Fruit fly (Drosophila melanogaster) whole organism, prepupa: ENCODE measurements around the gene CG14441.

Source experiments
- Blimp-1 ChIP-seq: fragments of 200-800 bp; sonication (Bioruptor generic); optimal IDR thresholded peaks from 3 replicates; lab custom pipeline; 2017; ENCODE audit warnings: missing biosample characterization, missing genetic modification characterization, mild to moderate bottlenecking, moderate library complexity, missing genetic modification reagents
- CG10631 ChIP-seq: fragments of 200-800 bp; sonication (Bioruptor generic); optimal IDR thresholded peaks from 2 replicates; lab custom pipeline; 2016; ENCODE audit warnings: missing biosample characterization, missing genetic modification characterization
- CG10669 ChIP-seq: fragments of 200-800 bp; sonication (Bioruptor generic); optimal IDR thresholded peaks from 3 replicates; lab custom pipeline; 2018; ENCODE audit warnings: missing biosample characterization, mild to moderate bottlenecking, missing genetic modification characterization, moderate library complexity
- CG11294 ChIP-seq: fragments of 200-800 bp; sonication (Bioruptor generic); IDR thresholded peaks from 2 replicates; pipeline ENCODE4 v1.3.6; 2022; ENCODE audit warnings: missing biosample characterization, missing genetic modification characterization
- CG11902 ChIP-seq: fragments of 200-800 bp; sonication (Bioruptor generic); optimal IDR thresholded peaks from 3 replicates; lab custom pipeline; 2016; ENCODE audit warnings: missing biosample characterization, missing genetic modification characterization
- CG15336 ChIP-seq: fragments of 200-800 bp; sonication (Bioruptor generic); IDR thresholded peaks from 2 replicates; pipeline ENCODE4 v1.3.6; 2022; ENCODE audit warnings: missing biosample characterization, missing genetic modification characterization
- CG1621 ChIP-seq: fragments of 200-800 bp; sonication (Bioruptor generic); optimal IDR thresholded peaks from 3 replicates; lab custom pipeline; 2018; ENCODE audit warnings: missing biosample characterization, mild to moderate bottlenecking, missing genetic modification characterization
- CG3032 ChIP-seq: fragments of 200-800 bp; optimal IDR thresholded peaks from 2 replicates; lab custom pipeline; 2019; ENCODE audit warnings: missing biosample characterization, mild to moderate bottlenecking, missing genetic modification characterization, moderate library complexity
- CG32006 ChIP-seq: fragments of 200-800 bp; sonication (Bioruptor generic); optimal IDR thresholded peaks from 3 replicates; lab custom pipeline; 2017; ENCODE audit warnings: missing biosample characterization, mild to moderate bottlenecking, missing genetic modification characterization
- CG34406 ChIP-seq: fragments of 200-800 bp; sonication (Bioruptor generic); optimal IDR thresholded peaks from 3 replicates; lab custom pipeline; 2016; ENCODE audit warnings: missing biosample characterization, missing genetic modification characterization
- CG3919 ChIP-seq: fragments of 200-800 bp; sonication (Bioruptor generic); optimal IDR thresholded peaks from 3 replicates; lab custom pipeline; 2016; ENCODE audit warnings: missing biosample characterization, missing genetic modification characterization
- CG4318 ChIP-seq: fragments of 200-800 bp; sonication (Bioruptor generic); optimal IDR thresholded peaks from 3 replicates; lab custom pipeline; 2017; ENCODE audit warnings: missing biosample characterization, mild to moderate bottlenecking, missing genetic modification characterization
- CG6163 ChIP-seq: fragments of 200-800 bp; sonication (Bioruptor generic); IDR thresholded peaks from 3 replicates; pipeline ENCODE4 v1.3.6; 2022; ENCODE audit warnings: missing biosample characterization, missing genetic modification characterization
- CG6276 ChIP-seq: fragments of 200-800 bp; sonication (Bioruptor generic); optimal IDR thresholded peaks from 2 replicates; lab custom pipeline; 2017; ENCODE audit warnings: missing biosample characterization, mild to moderate bottlenecking, missing genetic modification characterization
- CG6792 ChIP-seq: fragments of 200-800 bp; sonication (Bioruptor generic); optimal IDR thresholded peaks from 3 replicates; lab custom pipeline; 2016; ENCODE audit warnings: missing biosample characterization, missing genetic modification characterization
- CG6808 ChIP-seq: fragments of 200-800 bp; sonication (Bioruptor generic); optimal IDR thresholded peaks from 3 replicates; lab custom pipeline; 2017; ENCODE audit warnings: missing biosample characterization, missing genetic modification characterization, mild to moderate bottlenecking, moderate library complexity, missing genetic modification reagents
- CG6854 ChIP-seq: fragments of 200-800 bp; sonication (Bioruptor generic); optimal IDR thresholded peaks from 2 replicates; lab custom pipeline; 2017; ENCODE audit warnings: missing biosample characterization, mild to moderate bottlenecking, missing genetic modification characterization
- CG7368 ChIP-seq: fragments of 200-800 bp; sonication (Bioruptor generic); optimal IDR thresholded peaks from 3 replicates; lab custom pipeline; 2016; ENCODE audit warnings: missing biosample characterization, missing genetic modification characterization
- CG8119 ChIP-seq: fragments of 200-800 bp; sonication (Bioruptor generic); IDR thresholded peaks from 3 replicates; pipeline ENCODE4 v1.3.6; 2022; ENCODE audit warnings: missing biosample characterization, missing genetic modification characterization
- CG8319 ChIP-seq: fragments of 200-800 bp; sonication (Bioruptor generic); optimal IDR thresholded peaks from 3 replicates; lab custom pipeline; 2016; ENCODE audit warnings: missing biosample characterization, missing genetic modification characterization
- CG8632 ChIP-seq: fragments of 200-800 bp; sonication (Bioruptor generic); optimal IDR thresholded peaks from 3 replicates; lab custom pipeline; 2016; ENCODE audit warnings: missing biosample characterization, missing genetic modification characterization
- Eip75B ChIP-seq: fragments of 200-800 bp; sonication (Bioruptor generic); optimal IDR thresholded peaks from 3 replicates; lab custom pipeline; 2016; ENCODE audit warnings: missing biosample characterization, missing genetic modification characterization
- Eip78C ChIP-seq: fragments of 200-800 bp; sonication (Bioruptor generic); peaks from one replicate; lab custom pipeline; 2016; ENCODE audit warnings: missing biosample characterization, missing genetic modification characterization
- Eip93F ChIP-seq: fragments of 200-800 bp; sonication (Bioruptor generic); optimal IDR thresholded peaks from 2 replicates; lab custom pipeline; 2016; ENCODE audit warnings: missing biosample characterization, mild to moderate bottlenecking, missing genetic modification characterization
- Ets21C ChIP-seq: fragments of 200-800 bp; sonication (Bioruptor generic); optimal IDR thresholded peaks from 3 replicates; lab custom pipeline; 2016; ENCODE audit warnings: missing biosample characterization, missing genetic modification characterization
- Ets96B ChIP-seq: fragments of 200-800 bp; optimal IDR thresholded peaks from 2 replicates; lab custom pipeline; 2019; ENCODE audit warnings: missing biosample characterization, mild to moderate bottlenecking, missing genetic modification characterization, moderate library complexity
- Gug ChIP-seq: fragments of 200-800 bp; sonication (Bioruptor generic); IDR thresholded peaks from 2 replicates; pipeline ENCODE4 v1.3.6; 2022; ENCODE audit warnings: missing biosample characterization, missing genetic modification characterization
- Hr38 ChIP-seq: sonication (Bioruptor generic); optimal IDR thresholded peaks from 2 replicates; lab custom pipeline; 2016; ENCODE audit warnings: missing biosample characterization, missing genetic modification characterization
- Hr39 ChIP-seq: fragments of 200-800 bp; sonication (Bioruptor generic); optimal IDR thresholded peaks from 2 replicates; lab custom pipeline; 2016; ENCODE audit warnings: missing biosample characterization, missing genetic modification characterization
- Hr4 ChIP-seq: fragments of 200-800 bp; sonication (Bioruptor generic); optimal IDR thresholded peaks from 3 replicates; lab custom pipeline; 2016; ENCODE audit warnings: missing biosample characterization, missing genetic modification characterization
- Met ChIP-seq: fragments of 200-800 bp; sonication (Bioruptor generic); optimal IDR thresholded peaks from 3 replicates; lab custom pipeline; 2016; ENCODE audit warnings: missing biosample characterization, missing genetic modification characterization
- OdsH ChIP-seq: fragments of 200-800 bp; sonication (Bioruptor generic); optimal IDR thresholded peaks from 3 replicates; lab custom pipeline; 2016; ENCODE audit warnings: missing biosample characterization, missing genetic modification characterization
- Smox ChIP-seq: fragments of 200-800 bp; sonication (Bioruptor generic); optimal IDR thresholded peaks from 3 replicates; lab custom pipeline; 2016; ENCODE audit warnings: missing biosample characterization, missing genetic modification characterization
- Sox102F ChIP-seq: fragments of 200-800 bp; sonication (Bioruptor generic); optimal IDR thresholded peaks from 2 replicates; lab custom pipeline; 2016; ENCODE audit warnings: missing biosample characterization, mild to moderate bottlenecking, missing genetic modification characterization
- Sox14 ChIP-seq: fragments of 200-800 bp; sonication (Bioruptor generic); optimal IDR thresholded peaks from 3 replicates; lab custom pipeline; 2016; ENCODE audit warnings: missing biosample characterization, missing genetic modification characterization
- Sox15 ChIP-seq: fragments of 200-800 bp; sonication (Bioruptor generic); optimal IDR thresholded peaks from 3 replicates; lab custom pipeline; 2016; ENCODE audit warnings: missing biosample characterization, missing genetic modification characterization
- achi ChIP-seq: fragments of 200-800 bp; sonication (Bioruptor generic); optimal IDR thresholded peaks from 3 replicates; lab custom pipeline; 2016; ENCODE audit warnings: missing biosample characterization, missing genetic modification characterization
- acj6 ChIP-seq: fragments of 200-800 bp; sonication (Bioruptor generic); optimal IDR thresholded peaks from 3 replicates; lab custom pipeline; 2016; ENCODE audit warnings: missing biosample characterization, missing genetic modification characterization
- cyc ChIP-seq: fragments of 200-800 bp; sonication (Bioruptor generic); optimal IDR thresholded peaks from 3 replicates; lab custom pipeline; 2016; ENCODE audit warnings: missing biosample characterization, missing genetic modification characterization
- dac ChIP-seq: fragments of 200-800 bp; sonication (Bioruptor generic); optimal IDR thresholded peaks from 2 replicates; lab custom pipeline; 2017; ENCODE audit warnings: missing biosample characterization, mild to moderate bottlenecking, missing genetic modification characterization
- dsx ChIP-seq: fragments of 200-800 bp; optimal IDR thresholded peaks from 3 replicates; lab custom pipeline; 2019; ENCODE audit warnings: missing biosample characterization, mild to moderate bottlenecking, missing genetic modification characterization, moderate library complexity; ENCODE audit not compliant: poor library complexity, severe bottlenecking
- fd59A ChIP-seq: fragments of 200-800 bp; sonication (Bioruptor generic); optimal IDR thresholded peaks from 2 replicates; lab custom pipeline; 2017; ENCODE audit warnings: missing biosample characterization, mild to moderate bottlenecking, missing genetic modification characterization, missing genetic modification reagents
- fd85E ChIP-seq: fragments of 200-800 bp; sonication (Bioruptor generic); optimal IDR thresholded peaks from 3 replicates; lab custom pipeline; 2016; ENCODE audit warnings: missing biosample characterization, missing genetic modification characterization
- fkh ChIP-seq: fragments of 200-800 bp; sonication (Bioruptor generic); optimal IDR thresholded peaks from 3 replicates; lab custom pipeline; 2017; ENCODE audit warnings: missing biosample characterization, mild to moderate bottlenecking, missing genetic modification characterization, moderate library complexity
- lz ChIP-seq: fragments of 200-800 bp; sonication (Bioruptor generic); optimal IDR thresholded peaks from 3 replicates; lab custom pipeline; 2016; ENCODE audit warnings: missing biosample characterization, missing genetic modification characterization
- net ChIP-seq: fragments of 200-800 bp; sonication (Bioruptor generic); optimal IDR thresholded peaks from 3 replicates; lab custom pipeline; 2016; ENCODE audit warnings: missing biosample characterization, missing genetic modification characterization
- pdm3 ChIP-seq: fragments of 200-800 bp; sonication (Bioruptor generic); optimal IDR thresholded peaks from 3 replicates; lab custom pipeline; 2016; ENCODE audit warnings: missing biosample characterization, missing genetic modification characterization
- spab ChIP-seq: fragments of 200-800 bp; sonication (Bioruptor generic); optimal IDR thresholded peaks from 2 replicates; lab custom pipeline; 2017; ENCODE audit warnings: missing biosample characterization, mild to moderate bottlenecking, missing genetic modification characterization, missing genetic modification reagents
- ss ChIP-seq, 2 experiments: fragments of 200-800 bp; sonication (Bioruptor generic); optimal IDR thresholded peaks; 2 replicates in 1 of 2; 3 replicates in 1 of 2; lab custom pipeline; 2017 to 2018; ENCODE audit warnings: mild to moderate bottlenecking in 2 of 2, missing biosample characterization in 2 of 2, missing genetic modification characterization in 2 of 2, moderate library complexity in 1 of 2
- topi ChIP-seq: fragments of 200-800 bp; sonication (Bioruptor generic); optimal IDR thresholded peaks from 3 replicates; lab custom pipeline; 2016; ENCODE audit warnings: missing biosample characterization, missing genetic modification characterization
- vri ChIP-seq: fragments of 200-800 bp; sonication (Bioruptor generic); optimal IDR thresholded peaks from 3 replicates; lab custom pipeline; 2016; ENCODE audit warnings: missing biosample characterization, mild to moderate bottlenecking, missing genetic modification characterization

The CG14441 gene

DNA sequence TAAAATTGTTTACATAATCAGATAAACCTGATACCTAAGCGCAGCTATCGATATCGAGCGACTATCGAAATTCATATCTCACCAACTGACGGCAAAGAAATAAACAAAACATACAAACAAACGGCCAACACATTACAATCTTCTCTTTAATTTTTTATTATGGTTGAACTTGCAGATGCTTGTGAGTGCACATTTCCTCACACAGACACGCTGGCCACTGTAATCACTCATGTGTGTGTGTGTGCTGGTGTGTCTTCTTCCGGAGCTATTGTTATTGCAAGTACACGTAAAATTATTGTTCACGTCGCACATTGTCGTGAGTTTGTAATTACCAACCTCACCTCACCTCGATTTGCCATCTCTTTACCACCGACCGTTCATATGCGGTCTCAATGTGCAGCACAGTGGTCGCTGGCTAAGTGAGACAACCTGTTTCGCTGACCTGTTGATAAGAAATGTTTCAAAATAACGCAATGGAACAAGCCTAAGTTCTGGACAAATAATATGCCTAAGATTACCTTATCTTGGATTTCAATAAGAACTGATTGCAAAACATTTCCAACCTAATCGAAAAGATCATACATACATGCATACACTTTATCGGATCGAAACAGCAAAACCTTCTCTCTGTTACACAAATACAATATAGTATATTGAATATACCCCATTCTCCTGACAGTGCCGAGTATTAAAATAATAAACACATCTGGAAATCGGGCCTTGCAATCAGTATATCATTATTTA lies 5.9 kb downstream of the CG14441 start:
- peak; percentile 24 for TF ChIP-seq Ets21C (GFP tag; lab: Kevin White, UChicago)
- peak in 1 of 2 experiments; percentile 48 for TF ChIP-seq ss (GFP tag; optimal IDR thresholded peaks at IDR 0.05; lab: Kevin White, UChicago)
- no peak for TF ChIP-seq net (GFP tag; lab: Kevin White, UChicago)
- TF ChIP-seq CG4318 (GFP tag; lab: Kevin White, UChicago) = peak; percentile 34
- peak; percentile 16 for TF ChIP-seq CG8632 (GFP tag; lab: Kevin White, UChicago)
- TF ChIP-seq CG34406 (GFP tag; lab: Kevin White, UChicago) = no peak
- TF ChIP-seq CG8119 (GFP tag; lab: Robert Waterston, UW) = no peak
- peak; percentile 49 for TF ChIP-seq Eip75B (GFP tag; lab: Kevin White, UChicago)
- no peak for TF ChIP-seq vri (GFP tag; lab: Kevin White, UChicago)
- no peak for TF ChIP-seq CG6792 (GFP tag; lab: Kevin White, UChicago)
- no peak for TF ChIP-seq Eip93F (GFP tag; lab: Kevin White, UChicago)
- TF ChIP-seq Hr39 (GFP tag; lab: Kevin White, UChicago) = no peak
- no peak for TF ChIP-seq CG6854 (GFP tag; lab: Kevin White, UChicago)
- TF ChIP-seq Blimp-1 (GFP tag; lab: Kevin White, UChicago) = no peak
- TF ChIP-seq CG11902 (GFP tag; lab: Kevin White, UChicago) = no peak
- peak; percentile 0 for TF ChIP-seq CG3919 (GFP tag; lab: Kevin White, UChicago)
- peak; percentile 7 for TF ChIP-seq Met (GFP tag; lab: Kevin White, UChicago)
- TF ChIP-seq Sox102F (GFP tag; lab: Kevin White, UChicago) = no peak
- TF ChIP-seq achi = peak; percentile 40
- TF ChIP-seq CG15336 (GFP tag; lab: Robert Waterston, UW) = peak; percentile 52; the same call in 1 of the 2 replicates
- peak; percentile 26 for TF ChIP-seq CG3032 (tag; lab: Kevin White, UChicago)
- no peak for TF ChIP-seq CG11294 (GFP tag; lab: Robert Waterston, UW)
- peak; percentile 91 for TF ChIP-seq Eip78C (GFP tag; lab: Kevin White, UChicago)
- no peak for TF ChIP-seq CG7368 (GFP tag; lab: Kevin White, UChicago)
- peak; percentile 40 for TF ChIP-seq CG10669 (GFP tag; lab: Kevin White, UChicago)
- peak; percentile 26 for TF ChIP-seq dsx (GFP tag; lab: Kevin White, UChicago)
- no peak for TF ChIP-seq fkh (GFP tag; lab: Kevin White, UChicago)
- TF ChIP-seq CG6163 = no peak
- TF ChIP-seq CG8319 = no peak
- peak; percentile 46 for TF ChIP-seq Sox14 (GFP tag; lab: Kevin White, UChicago)
- TF ChIP-seq Hr38 = no peak
- TF ChIP-seq dac (GFP tag; lab: Kevin White, UChicago) = no peak
- peak; percentile 54 for TF ChIP-seq CG32006 (GFP tag; lab: Kevin White, UChicago)
- TF ChIP-seq CG10631 = peak; percentile 43
- peak; percentile 28 for TF ChIP-seq spab
- no peak for TF ChIP-seq fd85E (GFP tag; lab: Kevin White, UChicago)
- TF ChIP-seq Gug (GFP tag; lab: Robert Waterston, UW) = no peak
- peak; percentile 32 for TF ChIP-seq topi (GFP tag; lab: Kevin White, UChicago)
- TF ChIP-seq cyc (GFP tag; lab: Kevin White, UChicago) = no peak
- peak; percentile 19 for TF ChIP-seq CG1621 (tag; lab: Kevin White, UChicago)
- TF ChIP-seq Sox15 (GFP tag; lab: Kevin White, UChicago) = no peak
- TF ChIP-seq Smox (GFP tag; lab: Kevin White, UChicago) = peak; percentile 22
- TF ChIP-seq acj6 (GFP tag; lab: Kevin White, UChicago) = peak; percentile 25
- peak; percentile 15 for TF ChIP-seq Ets96B
- peak; percentile 20 for TF ChIP-seq pdm3 (GFP tag; lab: Kevin White, UChicago)
- TF ChIP-seq CG6276 = peak; percentile 21
- peak; percentile 7 for TF ChIP-seq fd59A
- peak; percentile 59 for TF ChIP-seq Hr4 (GFP tag; lab: Kevin White, UChicago)
- peak; percentile 46 for TF ChIP-seq CG6808 (GFP tag; lab: Kevin White, UChicago)
- peak; percentile 30 for TF ChIP-seq lz (GFP tag; lab: Kevin White, UChicago)
- TF ChIP-seq OdsH (GFP tag; lab: Kevin White, UChicago) = no peak
